Fruit fly (Drosophila melanogaster): ENCODE results near the gene mew.

- TF ChIP-seq CG12104 (GFP tag; optimal IDR thresholded peaks at IDR 0.05): no peak
- TF ChIP-seq Gug (GFP tag; IDR thresholded peaks at IDR 0.05): no peak
- no peak for TF ChIP-seq fd102C (GFP tag; optimal IDR thresholded peaks at IDR 0.05)
- no peak for TF ChIP-seq Sox100B (GFP tag; optimal IDR thresholded peaks at IDR 0.05)
- TF ChIP-seq CG12071 (GFP tag; optimal IDR thresholded peaks at IDR 0.05): no peak
- no peak for TF ChIP-seq CG4360 (GFP tag; IDR thresholded peaks at IDR 0.05)
- TF ChIP-seq caup (GFP tag; optimal IDR thresholded peaks at IDR 0.05; ENCODE audit: severe bottlenecking): no peak
- TF ChIP-seq HmgD (GFP tag; optimal IDR thresholded peaks at IDR 0.05): no peak
- no peak for TF ChIP-seq CG12219 (GFP tag; optimal IDR thresholded peaks at IDR 0.05)
- no peak for TF ChIP-seq CG3407 (GFP tag; optimal IDR thresholded peaks at IDR 0.05)
- no peak for TF ChIP-seq gem (tag; optimal IDR thresholded peaks at IDR 0.05)
- no peak for TF ChIP-seq Chrac-16 (GFP tag; optimal IDR thresholded peaks at IDR 0.05)
Observed at dm6 chrX:13243726-13244323, 14.5 kb downstream of the mew start.
